Worm (Caenorhabditis elegans): ENCODE data around the gene sdz-1.

sdz-1 gene

ce11 chrIII:8693322-8693721 is 6.8 kb downstream of the sdz-1 start, which contains the start of gene B0303.7:
TSS of gene B0303.7 (plus strand) at chrIII:8693622.
- TF ChIP-seq pha-4 (tag; optimal IDR thresholded peaks at IDR 0.05) = peak; percentile 3
- no peak for TF ChIP-seq nhr-43 (tag; optimal IDR thresholded peaks at IDR 0.05; ENCODE audit: poor library complexity, severe bottlenecking)
- TF ChIP-seq sea-2 (GFP tag; optimal IDR thresholded peaks at IDR 0.05) = no peak
- no peak for TF ChIP-seq tbx-2 (tag; optimal IDR thresholded peaks at IDR 0.05)
- no peak for TF ChIP-seq lin-39 (tag; optimal IDR thresholded peaks at IDR 0.05)
- no peak for TF ChIP-seq nhr-23 (tag; optimal IDR thresholded peaks at IDR 0.05)

- peak; percentile 10 for TF ChIP-seq nhr-25 (tag; optimal IDR thresholded peaks at IDR 0.05)
- TF ChIP-seq elt-2 (tag; optimal IDR thresholded peaks at IDR 0.05) = peak; percentile 30
- no peak for TF ChIP-seq ceh-9 (tag; optimal IDR thresholded peaks at IDR 0.05)
- no peak for TF ChIP-seq nhr-12 (tag; optimal IDR thresholded peaks at IDR 0.05)
- TF ChIP-seq nhr-237 (tag; optimal IDR thresholded peaks at IDR 0.05) = no peak
- TF ChIP-seq hmg-11 (tag; optimal IDR thresholded peaks at IDR 0.05) = peak; percentile 55
- TF ChIP-seq mdl-1 (tag; optimal IDR thresholded peaks at IDR 0.05) = no peak
- no peak for TF ChIP-seq nhr-43 (tag; optimal IDR thresholded peaks at IDR 0.05; ENCODE audit: poor library complexity, severe bottlenecking)
- TF ChIP-seq egl-5 (tag; optimal IDR thresholded peaks at IDR 0.05) = peak; percentile 49
- TF ChIP-seq skn-1 (tag; optimal IDR thresholded peaks at IDR 0.05) = peak; percentile 74
- peak; percentile 88 for TF ChIP-seq pha-4 (tag; optimal IDR thresholded peaks at IDR 0.05)
- TF ChIP-seq eor-1 (tag; optimal IDR thresholded peaks at IDR 0.05) = no peak
- no peak for TF ChIP-seq fkh-2 (tag; optimal IDR thresholded peaks at IDR 0.05)
- no peak for TF ChIP-seq ama-1 (optimal IDR thresholded peaks at IDR 0.05)
- TF ChIP-seq lin-15B (tag; optimal IDR thresholded peaks at IDR 0.05) = peak; percentile 67
- no peak for TF ChIP-seq ztf-11 (tag; optimal IDR thresholded peaks at IDR 0.05)
- no peak for TF ChIP-seq tbx-2 (tag; optimal IDR thresholded peaks at IDR 0.05)
- peak; percentile 40 for TF ChIP-seq lin-39 (tag; optimal IDR thresholded peaks at IDR 0.05)
- peak; percentile 18 for TF ChIP-seq pqm-1 (tag; optimal IDR thresholded peaks at IDR 0.05)
- peak; percentile 34 for TF ChIP-seq nhr-23 (tag; optimal IDR thresholded peaks at IDR 0.05)
- TF ChIP-seq aly-2 (tag; optimal IDR thresholded peaks at IDR 0.05) = no peak
- peak; percentile 66 for TF ChIP-seq snpc-4 (tag; optimal IDR thresholded peaks at IDR 0.05)
- no peak for TF ChIP-seq R02D3.7 (tag; optimal IDR thresholded peaks at IDR 0.05)
- peak; percentile 77 for TF ChIP-seq nfya-1 (tag; optimal IDR thresholded peaks at IDR 0.05; ENCODE audit: insufficient read depth)
- TF ChIP-seq ceh-28 (tag; optimal IDR thresholded peaks at IDR 0.05) = peak; percentile 54
- TF ChIP-seq zag-1 (tag; optimal IDR thresholded peaks at IDR 0.05) = no peak
- TF ChIP-seq nhr-77 (tag; optimal IDR thresholded peaks at IDR 0.05) = no peak
- TF ChIP-seq fos-1 (tag; optimal IDR thresholded peaks at IDR 0.05) = no peak
These were observed 10.5 kb downstream of the sdz-1 start, which contains the start of gene B0303.4 for ce11 chrIII:8689655-8690054. TSS of gene B0303.4 (plus strand) at chrIII:8689850.

ce11 chrIII:8689143-8689542 is 11.0 kb downstream of the sdz-1 start:
- TF ChIP-seq eor-1 (tag; optimal IDR thresholded peaks at IDR 0.05) = no peak

- TF ChIP-seq ceh-82 (tag; optimal IDR thresholded peaks at IDR 0.05) (no peak), nhr-23 (tag; optimal IDR thresholded peaks at IDR 0.05) (peak; percentile 39), eor-1 (tag; optimal IDR thresholded peaks at IDR 0.05) (peak in 1 of 2 experiments; percentile 33), nfya-1 (tag; optimal IDR thresholded peaks at IDR 0.05; ENCODE audit: insufficient read depth) (peak; percentile 28), ztf-4 (tag; optimal IDR thresholded peaks at IDR 0.05) (no peak), elt-2 (tag; optimal IDR thresholded peaks at IDR 0.05) (peak; percentile 75), nhr-11 (tag; optimal IDR thresholded peaks at IDR 0.05) (no peak), nhr-25 (tag; optimal IDR thresholded peaks at IDR 0.05) (peak; percentile 28), pqm-1 (tag; optimal IDR thresholded peaks at IDR 0.05) (peak; percentile 52), nhr-43 (tag; optimal IDR thresholded peaks at IDR 0.05; ENCODE audit: poor library complexity, severe bottlenecking) (peak; percentile 55)
These were observed 11.6 kb downstream of the sdz-1 start, which contains the start of gene hadb-1 for ce11 chrIII:8688438-8688946. TSS of gene hadb-1 (minus strand) at chrIII:8688488.

- TF ChIP-seq snpc-4 (tag; optimal IDR thresholded peaks at IDR 0.05) (no peak), ceh-28 (tag; optimal IDR thresholded peaks at IDR 0.05) (no peak), nhr-43 (tag; optimal IDR thresholded peaks at IDR 0.05; ENCODE audit: poor library complexity, severe bottlenecking) (peak; percentile 71), ama-1 (optimal IDR thresholded peaks at IDR 0.05) (peak; percentile 13), elt-2 (tag; optimal IDR thresholded peaks at IDR 0.05) (peak; percentile 28), ZK546.5 (tag; optimal IDR thresholded peaks at IDR 0.05) (no peak), nhr-23 (tag; optimal IDR thresholded peaks at IDR 0.05) (peak; percentile 20)
These were observed 14.4 kb downstream of the sdz-1 start for ce11 chrIII:8685590-8686240.
